Fruit fly (Drosophila melanogaster): ENCODE results near the gene sbr.

sbr gene

DNA sequence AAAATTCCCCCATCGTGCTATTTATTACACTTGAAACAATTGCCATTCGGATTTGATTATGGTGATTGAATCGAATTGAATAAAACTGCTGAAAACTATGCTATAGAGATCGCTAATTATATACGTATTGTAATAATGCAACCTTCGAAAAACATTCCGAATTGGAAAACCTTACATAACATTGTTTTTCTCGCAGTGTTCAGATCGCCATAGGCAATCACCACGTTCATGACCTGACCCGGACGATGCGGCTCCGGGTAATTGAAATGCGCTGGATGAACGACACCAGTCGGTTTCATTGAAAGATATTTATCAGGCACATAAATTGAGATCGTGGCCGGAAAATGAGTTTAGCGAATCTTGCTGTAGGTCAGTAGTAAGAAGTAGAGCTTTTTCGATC is 35.9 kb upstream of the sbr start:
- peak; percentile 6 for TF ChIP-seq CG8159 (tag; optimal IDR thresholded peaks at IDR 0.05)
- TF ChIP-seq CG34367 (tag; optimal IDR thresholded peaks at IDR 0.05): no peak
- 0 out of 3 replicates have a peak, but pooled peaks have one; percentile 11 for TF ChIP-seq CG4496 (GFP tag; IDR thresholded peaks at IDR 0.05)

DNA sequence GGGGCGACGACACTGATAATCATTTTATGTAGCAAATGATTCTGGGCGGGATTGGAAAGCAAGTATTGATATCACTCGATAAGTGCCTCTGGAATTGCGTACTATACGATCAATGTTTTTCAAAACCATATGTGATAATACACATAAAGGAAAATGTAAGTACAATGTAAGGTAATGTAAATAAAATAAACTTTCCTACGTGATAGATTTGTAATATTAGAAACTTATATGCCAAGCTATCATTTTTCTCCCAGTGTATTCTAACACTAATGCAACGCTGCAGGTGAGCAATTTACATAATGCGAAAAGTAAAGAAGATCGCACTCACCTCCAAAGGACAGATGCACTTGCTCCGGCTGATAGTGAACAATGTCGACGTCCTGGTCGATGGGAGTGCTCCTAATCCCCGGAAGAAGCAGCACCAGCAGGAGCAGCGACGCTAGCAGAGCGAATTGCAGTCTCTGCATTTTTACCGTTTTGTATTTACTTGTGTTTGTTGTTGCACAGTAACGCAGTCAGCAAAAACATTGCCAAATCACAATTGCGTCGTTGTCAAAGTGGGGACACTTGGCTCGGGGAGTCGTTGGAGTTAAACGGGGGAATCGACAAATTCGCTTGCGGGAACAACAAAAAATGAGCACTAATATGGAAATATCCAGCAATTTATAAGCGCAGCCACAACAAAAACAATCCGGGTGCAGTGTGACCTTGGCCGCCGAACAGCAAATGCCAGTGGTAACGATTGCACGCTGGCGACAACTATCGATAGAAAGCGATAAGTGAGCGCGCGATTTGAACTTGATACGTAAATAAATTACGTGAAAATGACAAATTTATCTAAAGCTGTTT is 30.4 kb upstream of the sbr start, which contains the start of gene CG1637:
Gene CG1637 (minus strand): TSS at position 807 of the 849 bp plus-strand sequence.
- TF ChIP-seq fd96Ca (GFP tag; IDR thresholded peaks at IDR 0.05) (no peak; the same call in 2 of the 3 replicates), CG34367 (tag; optimal IDR thresholded peaks at IDR 0.05) (no peak), Pif1B (GFP tag; optimal IDR thresholded peaks at IDR 0.05) (no peak), CG8159 (tag; optimal IDR thresholded peaks at IDR 0.05) (no peak), rn (GFP tag; IDR thresholded peaks at IDR 0.05) (no peak), CG13204 (GFP tag; optimal IDR thresholded peaks at IDR 0.05) (no peak), CG15710 (tag; optimal IDR thresholded peaks at IDR 0.05) (peak; percentile 3), CG10348 (GFP tag; IDR thresholded peaks at IDR 0.05) (no peak), D1 (tag; optimal IDR thresholded peaks at IDR 0.05) (no peak), CG4496 (GFP tag; IDR thresholded peaks at IDR 0.05) (peak; percentile 55), CG17806 (tag; optimal IDR thresholded peaks at IDR 0.05) (peak; percentile 18), CG9948 (tag; optimal IDR thresholded peaks at IDR 0.05) (peak; percentile 16), CG8301 (tag; optimal IDR thresholded peaks at IDR 0.05) (peak; percentile 32), Ets98B (GFP tag; IDR thresholded peaks at IDR 0.05) (0 out of 2 replicates have a peak, but pooled peaks have one; percentile 9), EcR (GFP tag; optimal IDR thresholded peaks at IDR 0.05) (no peak), Snoo (tag; optimal IDR thresholded peaks at IDR 0.05) (no peak), CG32121 (GFP tag; IDR thresholded peaks at IDR 0.05) (0 out of 2 replicates have a peak, but pooled peaks have one; percentile 20), Pif1A (GFP tag; optimal IDR thresholded peaks at IDR 0.05) (no peak), CG14655 (GFP tag; optimal IDR thresholded peaks at IDR 0.05) (no peak), gl (tag; optimal IDR thresholded peaks at IDR 0.05) (no peak), CG12605 (GFP tag; IDR thresholded peaks at IDR 0.05) (peak; percentile 29; the same call in 1 of the 2 replicates)

DNA sequence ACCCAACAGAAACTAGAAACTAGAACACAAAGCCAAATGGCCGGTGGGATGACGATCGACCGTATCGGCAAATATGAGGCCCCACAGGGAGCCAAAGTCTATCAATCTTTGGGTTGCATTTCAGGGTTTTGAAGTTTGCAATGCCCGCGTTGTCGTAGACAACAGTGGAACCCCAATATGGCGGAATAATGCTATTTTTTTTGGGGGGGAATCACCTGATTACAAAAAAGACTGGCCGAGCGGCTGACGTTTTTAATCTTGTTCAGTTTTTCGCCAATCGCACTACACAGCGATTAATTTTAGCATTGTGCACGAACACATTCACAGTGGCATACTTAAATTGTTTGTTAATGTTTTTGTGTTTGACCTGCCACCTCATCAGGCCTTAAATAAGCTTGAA is 29.6 kb upstream of the sbr start:
- TF ChIP-seq gl (tag; optimal IDR thresholded peaks at IDR 0.05) (no peak), CG12605 (GFP tag; IDR thresholded peaks at IDR 0.05) (no peak), Pif1B (GFP tag; optimal IDR thresholded peaks at IDR 0.05) (no peak), CG15710 (tag; optimal IDR thresholded peaks at IDR 0.05) (no peak), D1 (tag; optimal IDR thresholded peaks at IDR 0.05) (no peak), CG14655 (GFP tag; optimal IDR thresholded peaks at IDR 0.05) (no peak), CG13204 (GFP tag; optimal IDR thresholded peaks at IDR 0.05) (no peak), Pif1A (GFP tag; optimal IDR thresholded peaks at IDR 0.05) (no peak), CG32121 (GFP tag; IDR thresholded peaks at IDR 0.05) (no peak), CG17806 (tag; optimal IDR thresholded peaks at IDR 0.05) (no peak), EcR (GFP tag; optimal IDR thresholded peaks at IDR 0.05) (no peak), rn (GFP tag; IDR thresholded peaks at IDR 0.05) (no peak), Snoo (tag; optimal IDR thresholded peaks at IDR 0.05) (no peak), CG9948 (tag; optimal IDR thresholded peaks at IDR 0.05) (no peak), CG4496 (GFP tag; IDR thresholded peaks at IDR 0.05) (no peak), fd96Ca (GFP tag; IDR thresholded peaks at IDR 0.05) (no peak), CG34367 (tag; optimal IDR thresholded peaks at IDR 0.05) (no peak), CG10348 (GFP tag; IDR thresholded peaks at IDR 0.05) (no peak)

DNA sequence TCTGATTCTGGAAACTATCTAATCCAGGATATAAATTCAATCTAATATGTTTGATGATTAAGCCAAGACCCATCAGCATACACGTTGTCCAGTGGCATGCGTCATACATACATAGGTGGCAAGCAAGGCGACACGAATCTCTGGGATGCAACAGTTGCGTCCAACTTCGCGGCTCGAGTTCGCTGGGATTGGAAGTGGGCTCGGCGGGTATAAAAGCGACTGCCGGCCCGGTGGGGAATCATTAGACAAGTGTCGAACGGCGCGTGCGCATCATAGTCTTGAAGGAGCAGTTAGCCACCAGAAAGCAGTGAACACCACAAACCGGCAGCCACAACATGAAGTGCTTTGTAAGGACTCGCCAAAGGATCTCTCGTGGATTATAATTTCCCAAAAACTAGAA is 22.2 kb upstream of the sbr start, which contains the start of gene CG2157:
Gene CG2157 (plus strand): TSS at position 240 of the 400 bp plus-strand sequence.
- TF ChIP-seq CG8159 (tag; optimal IDR thresholded peaks at IDR 0.05) (no peak), CG4496 (GFP tag; IDR thresholded peaks at IDR 0.05) (no peak), CG14655 (GFP tag; optimal IDR thresholded peaks at IDR 0.05) (no peak), CG15710 (tag; optimal IDR thresholded peaks at IDR 0.05) (no peak), Snoo (tag; optimal IDR thresholded peaks at IDR 0.05) (no peak)

DNA sequence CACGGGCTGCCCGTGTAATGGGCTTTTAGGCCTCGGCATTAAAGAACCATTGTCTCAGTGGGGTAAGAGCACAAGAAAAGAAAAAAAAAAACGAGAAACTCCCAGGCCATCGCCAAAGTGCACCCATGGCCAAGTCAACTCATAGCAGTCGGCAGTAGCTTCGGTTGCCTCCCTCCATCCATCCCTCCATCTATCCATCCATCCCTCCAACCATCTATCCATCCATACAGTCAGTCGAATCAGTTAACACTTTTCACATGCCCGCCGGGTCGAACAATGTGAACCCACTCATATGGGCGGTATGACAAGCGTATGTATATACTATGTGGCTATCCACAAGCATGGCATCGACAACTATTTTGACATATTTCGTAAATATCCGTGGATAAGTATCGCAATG is 20.8 kb upstream of the sbr start:
- no peak for TF ChIP-seq CG14655 (GFP tag; optimal IDR thresholded peaks at IDR 0.05)
- TF ChIP-seq CG15710 (tag; optimal IDR thresholded peaks at IDR 0.05): no peak
- TF ChIP-seq CG17806 (tag; optimal IDR thresholded peaks at IDR 0.05): no peak
- no peak for TF ChIP-seq CG32121 (GFP tag; IDR thresholded peaks at IDR 0.05)
- TF ChIP-seq rn (GFP tag; IDR thresholded peaks at IDR 0.05): no peak
- TF ChIP-seq CG12605 (GFP tag; IDR thresholded peaks at IDR 0.05): no peak
- TF ChIP-seq Ets98B (GFP tag; IDR thresholded peaks at IDR 0.05): no peak
- TF ChIP-seq CG13204 (GFP tag; optimal IDR thresholded peaks at IDR 0.05): no peak
- TF ChIP-seq CG8159 (tag; optimal IDR thresholded peaks at IDR 0.05): no peak

DNA sequence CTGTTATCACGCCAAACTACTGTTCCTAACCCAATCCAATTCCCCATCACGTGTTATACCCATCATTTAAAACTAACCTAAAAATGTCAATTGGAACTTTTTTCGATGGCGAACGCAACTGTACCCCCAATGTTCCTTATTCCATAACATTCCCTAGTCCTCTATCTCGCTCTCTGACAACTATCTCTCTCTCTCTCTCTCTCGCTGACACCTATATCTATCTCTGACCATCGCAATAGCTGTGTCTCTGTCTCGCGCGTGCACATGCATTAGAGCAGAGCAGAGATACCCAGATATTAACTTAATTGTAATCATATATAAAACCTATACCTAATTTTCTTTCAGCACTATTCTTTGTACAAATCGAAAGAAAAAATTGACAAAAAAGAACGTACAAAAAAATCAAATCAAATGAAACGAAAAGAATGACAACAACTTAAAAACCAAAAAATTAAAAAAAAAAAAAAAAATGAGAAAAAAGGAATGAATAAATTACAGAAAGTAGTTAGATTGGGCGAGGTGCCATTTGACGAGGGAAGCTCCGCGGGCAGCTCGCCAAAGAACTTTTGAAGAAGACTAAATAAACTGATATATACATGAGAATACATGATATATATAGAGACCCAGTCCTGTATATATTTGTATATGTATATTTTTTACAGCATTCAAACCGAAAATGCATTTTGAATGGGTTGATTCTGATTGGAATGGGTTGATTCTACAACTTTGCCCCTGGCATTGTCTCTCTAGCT is 18.9 kb upstream of the sbr start:
- no peak for TF ChIP-seq CG9948 (tag; optimal IDR thresholded peaks at IDR 0.05)
- no peak for TF ChIP-seq rn (GFP tag; IDR thresholded peaks at IDR 0.05)
- TF ChIP-seq CG13204 (GFP tag; optimal IDR thresholded peaks at IDR 0.05): no peak
- TF ChIP-seq D1 (tag; optimal IDR thresholded peaks at IDR 0.05): no peak
- TF ChIP-seq Snoo (tag; optimal IDR thresholded peaks at IDR 0.05): no peak
- no peak for TF ChIP-seq CG10348 (GFP tag; IDR thresholded peaks at IDR 0.05)
- no peak for TF ChIP-seq CG15710 (tag; optimal IDR thresholded peaks at IDR 0.05)
- TF ChIP-seq CG32121 (GFP tag; IDR thresholded peaks at IDR 0.05): no peak
- TF ChIP-seq Pif1A (GFP tag; optimal IDR thresholded peaks at IDR 0.05): no peak
- no peak for TF ChIP-seq fd96Ca (GFP tag; IDR thresholded peaks at IDR 0.05)
- TF ChIP-seq CG4496 (GFP tag; IDR thresholded peaks at IDR 0.05): no peak
- TF ChIP-seq CG17806 (tag; optimal IDR thresholded peaks at IDR 0.05): no peak
- no peak for TF ChIP-seq gl (tag; optimal IDR thresholded peaks at IDR 0.05)
- no peak for TF ChIP-seq Ets98B (GFP tag; IDR thresholded peaks at IDR 0.05)
- TF ChIP-seq CG34367 (tag; optimal IDR thresholded peaks at IDR 0.05): no peak
- TF ChIP-seq CG14655 (GFP tag; optimal IDR thresholded peaks at IDR 0.05): no peak
- TF ChIP-seq CG8301 (tag; optimal IDR thresholded peaks at IDR 0.05): no peak

All from whole organism, pupa.